Fruit fly (Drosophila melanogaster): Measurements from ENCODE around the gene CG12496.

- TF ChIP-seq YL-1 (GFP tag; optimal IDR thresholded peaks at IDR 0.05), result no peak
- TF ChIP-seq CG9727 (GFP tag; optimal IDR thresholded peaks at IDR 0.05), result no peak
- no peak for TF ChIP-seq CG32767 (GFP tag; IDR thresholded peaks at IDR 0.05)
- TF ChIP-seq CG1792 (GFP tag; optimal IDR thresholded peaks at IDR 0.05), result no peak
- no peak for TF ChIP-seq CG3407 (GFP tag; optimal IDR thresholded peaks at IDR 0.05)
- no peak for TF ChIP-seq odd (GFP tag; optimal IDR thresholded peaks at IDR 0.05)
- TF ChIP-seq CG12299 (tag; optimal IDR thresholded peaks at IDR 0.05), result no peak
- TF ChIP-seq CG8089 (GFP tag; optimal IDR thresholded peaks at IDR 0.05), result no peak
- no peak for TF ChIP-seq CG14860 (GFP tag; IDR thresholded peaks at IDR 0.05; ENCODE audit: partially characterized antibody)
- TF ChIP-seq Nf-YB (GFP tag; optimal IDR thresholded peaks at IDR 0.05), result no peak
- no peak for TF ChIP-seq Hand (GFP tag; optimal IDR thresholded peaks at IDR 0.05)
- no peak for TF ChIP-seq CG12769 (tag; optimal IDR thresholded peaks at IDR 0.05)
- no peak for TF ChIP-seq Sox102F (GFP tag; optimal IDR thresholded peaks at IDR 0.05)
Measured at dm6 chrX:2399438-2399837, 11.3 kb downstream of the CG12496 start.

Measured in whole organism, embryonic.